Worm (Caenorhabditis elegans) whole organism, L4 larva: ENCODE measurements around the gene clec-33.

ENCODE experiments used
- D1046.2 ChIP-seq: fragments of 200-800 bp; sonication (Bioruptor generic); IDR thresholded peaks from 2 replicates; pipeline ENCODE4 v1.3.6; 2022; ENCODE audit warnings: missing genetic modification characterization, missing compliant biosample characterization
- F44E2.7 ChIP-seq: fragments of 200-800 bp; sonication (Bioruptor generic); IDR thresholded peaks from 2 replicates; pipeline ENCODE4 v2.1.2; 2022; ENCODE audit warnings: missing genetic modification characterization, missing compliant biosample characterization
- ama-1 ChIP-seq: fragments of 150-350 bp; optimal IDR thresholded peaks from 2 replicates; lab custom pipeline; 2014; ENCODE audit warnings: inconsistent platforms, mixed read lengths
- arid-1 ChIP-seq: fragments of 200-800 bp; sonication (Bioruptor generic); conservative IDR thresholded peaks from 2 replicates; pipeline ENCODE4 v1.3.6; 2022; ENCODE audit warnings: missing genetic modification reagents, missing genetic modification characterization, missing compliant biosample characterization
- ceh-28 ChIP-seq: fragments of 150-350 bp; optimal IDR thresholded peaks from 2 replicates; lab custom pipeline; 2014; ENCODE audit warnings: missing biosample characterization, missing genetic modification reagents, missing genetic modification characterization
- ceh-32 ChIP-seq: sonication (generic microtip); optimal IDR thresholded peaks from 2 replicates; lab custom pipeline; 2016; ENCODE audit warnings: mild to moderate bottlenecking, missing genetic modification characterization, missing compliant biosample characterization; ENCODE audit not compliant: poor library complexity
- ceh-82 ChIP-seq: sonication (generic microtip); optimal IDR thresholded peaks from 2 replicates; lab custom pipeline; 2017; ENCODE audit warnings: missing biosample characterization, missing genetic modification characterization
- daf-8 ChIP-seq: fragments of 200-800 bp; sonication (Bioruptor generic); IDR thresholded peaks from 2 replicates; pipeline ENCODE4 v1.3.6; 2022; ENCODE audit warnings: missing genetic modification characterization, missing compliant biosample characterization
- dmd-6 ChIP-seq: fragments of 200-800 bp; sonication (Bioruptor generic); IDR thresholded peaks from 2 replicates; pipeline ENCODE4 v1.3.6; 2022; ENCODE audit warnings: missing genetic modification reagents, missing genetic modification characterization, missing compliant biosample characterization
- dmd-9 ChIP-seq: fragments of 200-800 bp; sonication (Bioruptor generic); IDR thresholded peaks from 2 replicates; pipeline ENCODE4 v1.3.6; 2022; ENCODE audit warnings: missing genetic modification reagents, missing genetic modification characterization, missing compliant biosample characterization
- dve-1 ChIP-seq: sonication (generic microtip); optimal IDR thresholded peaks from 2 replicates; lab custom pipeline; 2017; ENCODE audit warnings: antibody characterized with exemption, mild to moderate bottlenecking, missing genetic modification characterization, missing compliant biosample characterization; ENCODE audit not compliant: insufficient read depth
- fos-1 ChIP-seq: fragments of 150-350 bp; optimal IDR thresholded peaks from 2 replicates; lab custom pipeline; 2014; ENCODE audit warnings: missing biosample characterization, missing genetic modification characterization
- hlh-11 ChIP-seq: fragments of 200-800 bp; sonication (Bioruptor generic); optimal IDR thresholded peaks from 2 replicates; lab custom pipeline; 2018; ENCODE audit warnings: mild to moderate bottlenecking, missing genetic modification characterization, missing compliant biosample characterization
- hlh-30 ChIP-seq: sonication (generic microtip); optimal IDR thresholded peaks from 2 replicates; lab custom pipeline; 2017; ENCODE audit warnings: antibody characterized with exemption, mild to moderate bottlenecking, missing genetic modification characterization, missing compliant biosample characterization; ENCODE audit not compliant: insufficient read depth
- lim-7 ChIP-seq: fragments of 200-800 bp; sonication (Bioruptor generic); IDR thresholded peaks from 2 replicates; pipeline ENCODE4 v1.3.6; 2022; ENCODE audit warnings: missing genetic modification characterization, missing compliant biosample characterization
- lin-13 ChIP-seq: fragments of 150-350 bp; optimal IDR thresholded peaks from 2 replicates; lab custom pipeline; 2014; ENCODE audit warnings: missing biosample characterization, missing genetic modification reagents, missing genetic modification characterization
- lin-15B ChIP-seq: fragments of 150-350 bp; sonication (generic microtip); optimal IDR thresholded peaks from 3 replicates; lab custom pipeline; 2014; ENCODE audit warnings: missing biosample characterization, missing genetic modification characterization
- lin-29 ChIP-seq: fragments of 200-800 bp; sonication (Bioruptor generic); IDR thresholded peaks from 2 replicates; pipeline ENCODE4 v1.3.6; 2022; ENCODE audit warnings: missing genetic modification reagents, missing genetic modification characterization, missing compliant biosample characterization
- lir-3 ChIP-seq: sonication (generic microtip); optimal IDR thresholded peaks from 2 replicates; lab custom pipeline; 2016; ENCODE audit warnings: mild to moderate bottlenecking, missing genetic modification characterization, missing compliant biosample characterization
- lsy-2 ChIP-seq, 2 experiments: fragments of 150-350 bp in 1 of 2; sonication (generic microtip) in 1 of 2; optimal IDR thresholded peaks; 2 replicates each; lab custom pipeline; 2014 to 2017; ENCODE audit warnings: missing biosample characterization in 2 of 2, missing genetic modification characterization in 2 of 2
- madf-5 ChIP-seq, 2 experiments: fragments of 200-800 bp; sonication (Bioruptor generic); IDR thresholded peaks; 2 replicates each; pipeline ENCODE4 v1.3.6; 2022; ENCODE audit warnings: missing compliant biosample characterization in 2 of 2, missing genetic modification characterization in 2 of 2
- mdt-29 ChIP-seq: fragments of 200-800 bp; sonication (Bioruptor generic); IDR thresholded peaks from 2 replicates; pipeline ENCODE4 v1.3.6; 2022; ENCODE audit warnings: missing genetic modification reagents, missing genetic modification characterization, missing compliant biosample characterization
- mxl-2 ChIP-seq: fragments of 200-800 bp; sonication (Bioruptor generic); conservative IDR thresholded peaks from 2 replicates; pipeline ENCODE4 v1.3.6; 2022; ENCODE audit warnings: missing genetic modification reagents, missing genetic modification characterization, missing compliant biosample characterization
- nhr-102 ChIP-seq: sonication (generic microtip); optimal IDR thresholded peaks from 2 replicates; lab custom pipeline; 2016; ENCODE audit warnings: mild to moderate bottlenecking, missing genetic modification characterization, moderate library complexity, missing compliant biosample characterization
- nhr-11 ChIP-seq: fragments of 150-350 bp; optimal IDR thresholded peaks from 2 replicates; lab custom pipeline; 2014; ENCODE audit warnings: missing biosample characterization, missing genetic modification characterization
- nhr-111 ChIP-seq: fragments of 200-800 bp; sonication (Bioruptor generic); optimal IDR thresholded peaks from 2 replicates; lab custom pipeline; 2018; ENCODE audit warnings: mild to moderate bottlenecking, missing genetic modification characterization, missing compliant biosample characterization
- nhr-237 ChIP-seq: sonication (generic microtip); optimal IDR thresholded peaks from 2 replicates; lab custom pipeline; 2017; ENCODE audit warnings: missing biosample characterization, missing genetic modification characterization
- nhr-42 ChIP-seq: fragments of 200-800 bp; sonication (Bioruptor generic); IDR thresholded peaks from 2 replicates; pipeline ENCODE4 v1.3.6; 2022; ENCODE audit warnings: missing genetic modification characterization, missing compliant biosample characterization
- nhr-48 ChIP-seq: sonication (generic microtip); optimal IDR thresholded peaks from 2 replicates; lab custom pipeline; 2016; ENCODE audit warnings: mild to moderate bottlenecking, missing genetic modification characterization, missing compliant biosample characterization
- snpc-4 ChIP-seq: fragments of 150-350 bp; optimal IDR thresholded peaks from 2 replicates; lab custom pipeline; 2014; ENCODE audit warnings: missing biosample characterization, missing genetic modification characterization
- spr-3 ChIP-seq: fragments of 200-800 bp; sonication (Bioruptor generic); optimal IDR thresholded peaks from 2 replicates; lab custom pipeline; 2018; ENCODE audit warnings: mild to moderate bottlenecking, missing genetic modification characterization, missing compliant biosample characterization
- vab-7 ChIP-seq: fragments of 200-800 bp; sonication (Bioruptor generic); IDR thresholded peaks from 2 replicates; pipeline ENCODE4 v1.3.6; 2022; ENCODE audit warnings: missing genetic modification reagents, missing genetic modification characterization, missing compliant biosample characterization
- zfp-2 ChIP-seq: sonication (generic microtip); optimal IDR thresholded peaks from 2 replicates; lab custom pipeline; 2016; ENCODE audit warnings: mild to moderate bottlenecking, missing genetic modification characterization, missing compliant biosample characterization
- zfp-3 ChIP-seq: fragments of 200-800 bp; sonication (Bioruptor generic); conservative IDR thresholded peaks from 2 replicates; pipeline ENCODE4 v1.3.6; 2022; ENCODE audit warnings: missing genetic modification reagents, missing genetic modification characterization, missing compliant biosample characterization

The clec-33 gene

DNA sequence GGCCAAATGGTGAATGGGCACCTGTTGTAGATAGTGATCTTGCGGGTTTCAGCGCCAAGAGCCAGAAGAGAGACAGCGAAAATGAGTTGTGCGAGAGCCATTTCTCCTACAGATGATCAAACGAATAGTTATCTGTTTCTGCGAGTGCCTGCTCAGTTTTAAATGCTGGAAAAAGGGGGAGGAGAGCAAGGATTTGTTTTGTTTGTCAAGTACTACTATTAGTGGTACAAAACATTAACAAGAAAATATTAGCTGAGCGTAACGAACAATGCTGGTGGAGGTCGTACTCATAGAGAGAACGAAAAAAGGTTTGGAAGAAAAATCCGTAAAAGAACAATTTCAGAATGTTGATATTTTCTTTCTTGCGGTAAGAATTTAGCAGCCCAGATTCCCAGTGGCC lies 1.7 kb upstream of the clec-33 start, which contains the start of gene thn-4:
TSS of gene thn-4 (minus strand) at position 101 of the 400 bp plus-strand sequence.
- TF ChIP-seq hlh-11 (tag; lab: Kevin White, UChicago): no peak
- TF ChIP-seq snpc-4 (tag; lab: Kevin White, UChicago): no peak
- no peak for TF ChIP-seq lin-13 (GFP tag; lab: Kevin White, UChicago)
- no peak for TF ChIP-seq ama-1 (lab: Kevin White, UChicago)
- TF ChIP-seq ceh-82 (tag; lab: Kevin White, UChicago): no peak
- no peak for TF ChIP-seq lsy-2 (tag; optimal IDR thresholded peaks at IDR 0.05; lab: Kevin White, UChicago)
- no peak for TF ChIP-seq mxl-2 (GFP tag; lab: Robert Waterston, UW)
- TF ChIP-seq nhr-102 (tag; lab: Kevin White, UChicago): no peak
- TF ChIP-seq lir-3 (tag; lab: Kevin White, UChicago): no peak
- no peak for TF ChIP-seq nhr-237 (tag; lab: Kevin White, UChicago)
- TF ChIP-seq F44E2.7 (GFP tag; lab: Robert Waterston, UW): no peak
- no peak for TF ChIP-seq dve-1 (tag; lab: Kevin White, UChicago)
- TF ChIP-seq, all 104 proteins: peak for 0

DNA sequence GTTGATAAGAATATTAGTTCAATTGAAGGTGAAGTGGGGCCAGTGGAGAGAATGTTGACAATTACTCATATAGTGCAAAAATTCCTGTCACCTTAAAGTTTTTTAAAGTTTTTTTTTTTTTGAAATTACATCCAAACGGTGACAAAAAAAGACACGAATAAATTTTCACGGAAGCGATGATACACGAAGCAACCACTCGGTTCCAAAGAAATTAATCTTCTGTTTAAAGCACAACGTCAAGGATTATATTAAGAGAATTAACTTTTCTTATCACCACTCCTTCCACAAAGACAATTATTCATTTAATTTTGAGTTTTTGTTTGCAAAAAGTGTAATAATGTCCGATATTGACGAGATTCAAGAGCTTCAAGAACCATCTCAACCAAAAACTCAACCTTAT lies 4.2 kb downstream of the clec-33 start, which contains the start of gene clec-28:
TSS of gene clec-28 (plus strand) at position 301 of the 400 bp plus-strand sequence.
- TF ChIP-seq nhr-11 (no peak), daf-8 (GFP tag; lab: Robert Waterston, UW) (no peak), zfp-2 (tag; lab: Kevin White, UChicago) (no peak), hlh-30 (tag; lab: Kevin White, UChicago) (no peak), dmd-6 (GFP tag; lab: Robert Waterston, UW) (no peak), lin-29 (no peak), nhr-42 (GFP tag; lab: Robert Waterston, UW) (no peak), lim-7 (GFP tag; lab: Robert Waterston, UW) (no peak), nhr-111 (GFP tag; lab: Kevin White, UChicago) (no peak), hlh-11 (tag; lab: Kevin White, UChicago) (no peak), ama-1 (lab: Kevin White, UChicago) (no peak), fos-1 (tag; lab: Kevin White, UChicago) (no peak), spr-3 (GFP tag; lab: Kevin White, UChicago) (no peak), nhr-48 (tag; lab: Kevin White, UChicago) (no peak), lin-15B (tag; lab: Kevin White, UChicago) (no peak), madf-5 (GFP tag; IDR thresholded peaks at IDR 0.05; lab: Robert Waterston, UW) (no peak)

DNA sequence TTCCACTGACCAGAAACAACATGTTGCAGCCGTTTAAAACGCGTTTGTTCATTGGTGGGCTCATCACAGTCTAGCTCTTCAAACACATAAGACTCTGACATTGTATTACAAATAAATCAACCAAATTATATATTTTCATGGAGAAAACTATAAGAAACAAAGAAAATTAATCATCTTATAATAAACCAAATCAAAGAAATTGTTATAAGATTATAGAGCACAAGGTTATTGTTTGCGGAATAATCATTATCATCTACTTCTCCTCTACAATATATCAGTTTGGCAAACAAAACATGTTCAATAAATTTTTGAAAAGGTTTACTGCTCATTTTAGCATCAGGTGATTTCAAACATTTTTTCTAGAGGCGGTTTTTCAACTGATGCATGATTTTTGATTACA lies 7.9 kb downstream of the clec-33 start, which contains the start of the genes clec-32 and clec-24:
TSS of gene clec-32 (minus strand) at position 101 of the 400 bp plus-strand sequence.
TSS of gene clec-24 (plus strand) at position 294 of the 400 bp plus-strand sequence.
- TF ChIP-seq dmd-9 (GFP tag; lab: Robert Waterston, UW) (no peak), vab-7 (no peak), ceh-32 (tag; lab: Kevin White, UChicago) (no peak), arid-1 (GFP tag; lab: Robert Waterston, UW) (no peak), mdt-29 (GFP tag; lab: Robert Waterston, UW) (no peak)
- TF ChIP-seq, all 104 proteins: peak for 0

DNA sequence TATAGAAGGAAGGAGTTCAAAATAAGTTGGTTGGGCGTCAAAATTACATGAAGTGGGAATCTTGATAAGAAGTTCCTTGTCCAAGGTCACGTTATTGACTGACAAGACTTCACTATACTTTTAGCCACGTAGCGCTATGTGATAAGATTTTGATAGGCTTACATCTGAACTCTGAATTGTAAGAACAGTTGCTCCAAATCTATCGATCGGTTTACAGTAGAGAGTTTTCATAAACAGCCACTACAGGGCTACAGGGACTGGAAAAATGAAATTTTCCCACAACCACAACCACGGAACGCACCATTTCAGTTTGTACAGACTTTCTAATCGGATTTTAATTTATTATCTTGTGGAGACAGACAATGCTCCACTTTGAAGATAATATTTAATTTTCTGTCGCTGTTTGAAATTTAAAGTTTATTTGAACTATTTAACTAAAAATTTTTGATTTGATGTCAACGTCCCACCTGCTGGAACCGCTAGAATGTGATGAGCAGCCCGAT lies 11.6 kb downstream of the clec-33 start, which contains the start of the genes clec-31 and clec-22:
TSS of gene clec-31 (minus strand) at position 101 of the 503 bp plus-strand sequence.
TSS of gene clec-22 (plus strand) at position 453 of the 503 bp plus-strand sequence.
- TF ChIP-seq nhr-102 (tag; lab: Kevin White, UChicago) (no peak), D1046.2 (GFP tag; lab: Robert Waterston, UW) (no peak), F44E2.7 (GFP tag; lab: Robert Waterston, UW) (no peak), zfp-3 (GFP tag; lab: Robert Waterston, UW) (no peak), mdt-29 (GFP tag; lab: Robert Waterston, UW) (no peak), ceh-28 (tag; lab: Kevin White, UChicago) (no peak)
